Fruit fly (Drosophila melanogaster) whole organism: Measurements from ENCODE around the gene CG34134.

ENCODE experiments used
- CG8478 ChIP-seq: fragments of >200 bp; optimal IDR thresholded peaks from 2 replicates; lab custom pipeline; 2018; ENCODE audit warnings: inconsistent platforms
- Dll ChIP-seq: fragments of >200 bp; optimal IDR thresholded peaks from 2 replicates; lab custom pipeline; 2017
- EcR ChIP-seq, 2 experiments: fragments of >200 bp; optimal IDR thresholded peaks; 2 replicates each; lab custom pipeline; 2017; ENCODE audit warnings: missing biosample characterization in 2 of 2, missing genetic modification characterization in 2 of 2, missing genetic modification reagents in 2 of 2
- pan ChIP-seq: fragments of >200 bp; optimal IDR thresholded peaks from 2 replicates; lab custom pipeline; 2017
- psq ChIP-seq: fragments of >200 bp; optimal IDR thresholded peaks from 2 replicates; lab custom pipeline; 2017
- usp ChIP-seq: fragments of >200 bp; optimal IDR thresholded peaks from 2 replicates; lab custom pipeline; 2017; ENCODE audit warnings: missing biosample characterization, missing genetic modification characterization, mixed read lengths

The CG34134 gene

dm6 chr2L:8190681-8191080, at the start of gene CG34134:
Gene CG34134 (minus strand): TSS chr2L:8190781.
- no peak for TF ChIP-seq Dll (lab: Kevin White, UChicago)
- no peak for TF ChIP-seq psq (lab: Kevin White, UChicago)
- TF ChIP-seq CG8478 (lab: Kevin White, UChicago), result no peak
- no peak for TF ChIP-seq EcR (GFP tag; optimal IDR thresholded peaks at IDR 0.05; lab: Kevin White, UChicago)
- no peak for TF ChIP-seq usp (GFP tag; lab: Kevin White, UChicago)
- TF ChIP-seq pan (lab: Kevin White, UChicago), result no peak

- TF ChIP-seq usp (GFP tag; lab: Kevin White, UChicago), result no peak
- no peak for TF ChIP-seq Dll (lab: Kevin White, UChicago)
- no peak for TF ChIP-seq pan (lab: Kevin White, UChicago)
- no peak for TF ChIP-seq EcR (GFP tag; optimal IDR thresholded peaks at IDR 0.05; lab: Kevin White, UChicago)
- TF ChIP-seq psq (lab: Kevin White, UChicago), result no peak
- TF ChIP-seq CG8478 (lab: Kevin White, UChicago), result no peak
Observed at dm6 chr2L:8239712-8240245, 49.2 kb upstream of the CG34134 start, which contains the start of gene Pvr. Gene Pvr (minus strand): TSS chr2L:8239878.

dm6 chr2L:8239032-8239650, 48.6 kb upstream of the CG34134 start:
- TF ChIP-seq pan (lab: Kevin White, UChicago) (no peak), Dll (lab: Kevin White, UChicago) (no peak), psq (lab: Kevin White, UChicago) (no peak), EcR (GFP tag; optimal IDR thresholded peaks at IDR 0.05; lab: Kevin White, UChicago) (no peak), usp (GFP tag; lab: Kevin White, UChicago) (no peak), CG8478 (lab: Kevin White, UChicago) (no peak)

dm6 chr2L:8233571-8233970, 43.0 kb upstream of the CG34134 start:
- TF ChIP-seq usp (GFP tag; lab: Kevin White, UChicago) (no peak), Dll (lab: Kevin White, UChicago) (no peak), psq (lab: Kevin White, UChicago) (no peak), pan (lab: Kevin White, UChicago) (no peak), EcR (GFP tag; optimal IDR thresholded peaks at IDR 0.05; lab: Kevin White, UChicago) (no peak), CG8478 (lab: Kevin White, UChicago) (no peak)

- TF ChIP-seq usp (GFP tag; lab: Kevin White, UChicago) (no peak), pan (lab: Kevin White, UChicago) (no peak), Dll (lab: Kevin White, UChicago) (no peak), CG8478 (lab: Kevin White, UChicago) (no peak), EcR (GFP tag; optimal IDR thresholded peaks at IDR 0.05; lab: Kevin White, UChicago) (no peak), psq (lab: Kevin White, UChicago) (no peak)
Observed at dm6 chr2L:8232389-8232788, 41.8 kb upstream of the CG34134 start.

dm6 chr2L:8230255-8230654, 39.7 kb upstream of the CG34134 start:
- no peak for TF ChIP-seq pan (lab: Kevin White, UChicago)
- TF ChIP-seq CG8478 (lab: Kevin White, UChicago), result no peak
- TF ChIP-seq psq (lab: Kevin White, UChicago), result no peak
- no peak for TF ChIP-seq usp (GFP tag; lab: Kevin White, UChicago)
- TF ChIP-seq EcR (GFP tag; optimal IDR thresholded peaks at IDR 0.05; lab: Kevin White, UChicago), result no peak
- TF ChIP-seq Dll (lab: Kevin White, UChicago), result no peak

- TF ChIP-seq usp (GFP tag; lab: Kevin White, UChicago), result no peak
- no peak for TF ChIP-seq CG8478 (lab: Kevin White, UChicago)
- TF ChIP-seq pan (lab: Kevin White, UChicago), result peak; percentile 10
Observed at dm6 chr2L:8229628-8230027, 39.0 kb upstream of the CG34134 start.

dm6 chr2L:8229134-8229533, 38.6 kb upstream of the CG34134 start:
- TF ChIP-seq psq (lab: Kevin White, UChicago), result no peak
- no peak for TF ChIP-seq pan (lab: Kevin White, UChicago)
- TF ChIP-seq usp (GFP tag; lab: Kevin White, UChicago), result no peak
- no peak for TF ChIP-seq EcR (GFP tag; optimal IDR thresholded peaks at IDR 0.05; lab: Kevin White, UChicago)
- TF ChIP-seq Dll (lab: Kevin White, UChicago), result no peak
- no peak for TF ChIP-seq CG8478 (lab: Kevin White, UChicago)

- no peak for TF ChIP-seq pan (lab: Kevin White, UChicago)
- TF ChIP-seq CG8478 (lab: Kevin White, UChicago), result no peak
- TF ChIP-seq usp (GFP tag; lab: Kevin White, UChicago), result no peak
- no peak for TF ChIP-seq Dll (lab: Kevin White, UChicago)
- TF ChIP-seq psq (lab: Kevin White, UChicago), result no peak
- no peak for TF ChIP-seq EcR (GFP tag; optimal IDR thresholded peaks at IDR 0.05; lab: Kevin White, UChicago)
Observed at dm6 chr2L:8220393-8220934, 29.9 kb upstream of the CG34134 start, which contains the start of gene Snx6. Gene Snx6 (minus strand): TSS chr2L:8220741.

- TF ChIP-seq usp (GFP tag; lab: Kevin White, UChicago) (no peak), CG8478 (lab: Kevin White, UChicago) (no peak), EcR (GFP tag; optimal IDR thresholded peaks at IDR 0.05; lab: Kevin White, UChicago) (no peak), psq (lab: Kevin White, UChicago) (no peak), pan (lab: Kevin White, UChicago) (no peak), Dll (lab: Kevin White, UChicago) (no peak)
Observed at dm6 chr2L:8217917-8218316, 27.3 kb upstream of the CG34134 start, which contains the start of gene CG8292. Gene CG8292 (minus strand): TSS chr2L:8218017.
